Worm (Caenorhabditis elegans): Measurements from ENCODE around the gene nhx-3.
"Not testable (repeated sequence)": the region's sequence is repeated elsewhere in the genome, so short reads cannot be mapped to it uniquely, and the experiment has no call there.

DNA sequence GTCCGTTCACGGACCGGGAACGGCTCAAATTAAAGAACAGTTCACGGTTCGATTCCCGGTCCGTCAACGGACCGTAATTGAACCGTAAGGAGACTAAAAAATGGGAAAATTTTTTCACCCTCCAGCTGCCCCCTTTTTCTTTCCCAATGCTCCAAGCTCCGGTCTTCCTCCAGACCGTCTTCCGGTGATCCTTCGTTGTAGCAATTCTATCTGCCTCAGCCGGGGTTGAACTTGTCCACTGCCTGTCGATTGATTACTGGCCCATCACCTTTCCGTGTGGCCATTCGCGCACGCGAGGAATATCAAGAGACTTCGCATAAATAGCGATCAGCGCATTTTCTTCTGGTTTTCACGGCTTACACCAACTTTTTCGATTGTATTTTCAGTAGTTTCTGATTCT lies 3.2 kb upstream of the nhx-3 start:
- not testable (repeated sequence) for TF ChIP-seq jun-1 (tag; optimal IDR thresholded peaks at IDR 0.05); sdz-12 (GFP tag; optimal IDR thresholded peaks at IDR 0.05); lin-15B (tag; optimal IDR thresholded peaks at IDR 0.05); unc-130 (GFP tag; optimal IDR thresholded peaks at IDR 0.05); unc-62 (GFP tag; optimal IDR thresholded peaks at IDR 0.05 in 1 of 2); unc-62 (tag; optimal IDR thresholded peaks at IDR 0.05)
